Worm (Caenorhabditis elegans) whole organism, late embryonic: ENCODE measurements around the gene M04D8.5.

Source experiments
- C08G9.2 ChIP-seq: sonication (generic microtip); optimal IDR thresholded peaks from 2 replicates; lab custom pipeline; 2016; ENCODE audit warnings: mild to moderate bottlenecking, missing genetic modification characterization, moderate library complexity, missing compliant biosample characterization
- F13H6.1 ChIP-seq: sonication (generic microtip); optimal IDR thresholded peaks from 2 replicates; lab custom pipeline; 2016; ENCODE audit warnings: missing genetic modification characterization, missing compliant biosample characterization
- K02D7.2 ChIP-seq: sonication (generic microtip); optimal IDR thresholded peaks from 2 replicates; lab custom pipeline; 2017; ENCODE audit warnings: mild to moderate bottlenecking, missing genetic modification characterization, missing compliant biosample characterization
- T23F11.4 ChIP-seq: fragments of 200-800 bp; sonication (Bioruptor generic); optimal IDR thresholded peaks from 2 replicates; lab custom pipeline; 2018; ENCODE audit warnings: mild to moderate bottlenecking, missing genetic modification characterization, missing compliant biosample characterization
- ahr-1 ChIP-seq: sonication (generic microtip); optimal IDR thresholded peaks from 2 replicates; lab custom pipeline; 2016; ENCODE audit warnings: missing genetic modification characterization, missing compliant biosample characterization
- ama-1 ChIP-seq: fragments of 150-350 bp; optimal IDR thresholded peaks from 2 replicates; lab custom pipeline; 2014
- ceh-14 ChIP-seq: sonication (generic microtip); optimal IDR thresholded peaks from 2 replicates; lab custom pipeline; 2016; ENCODE audit warnings: missing genotype, missing genetic modification characterization, missing compliant biosample characterization
- ceh-31 ChIP-seq: sonication (generic microtip); optimal IDR thresholded peaks from 2 replicates; lab custom pipeline; 2016; ENCODE audit warnings: missing genetic modification characterization, missing compliant biosample characterization
- ceh-34 ChIP-seq: sonication (generic microtip); optimal IDR thresholded peaks from 2 replicates; lab custom pipeline; 2016; ENCODE audit warnings: mild to moderate bottlenecking, missing genetic modification characterization, missing compliant biosample characterization
- ceh-45 ChIP-seq: fragments of 200-800 bp; sonication (Bioruptor generic); IDR thresholded peaks from 2 replicates; pipeline ENCODE4 v1.3.6; 2022; ENCODE audit warnings: missing genetic modification reagents, missing genetic modification characterization, missing compliant biosample characterization
- ceh-9 ChIP-seq: sonication (generic microtip); optimal IDR thresholded peaks from 2 replicates; lab custom pipeline; 2016; ENCODE audit warnings: mild to moderate bottlenecking, missing genetic modification characterization, inconsistent platforms, missing compliant biosample characterization
- che-1 ChIP-seq: sonication (generic microtip); optimal IDR thresholded peaks from 2 replicates; lab custom pipeline; 2016; ENCODE audit warnings: mild to moderate bottlenecking, missing genetic modification characterization, missing compliant biosample characterization
- dmd-4 ChIP-seq: sonication (generic microtip); optimal IDR thresholded peaks from 2 replicates; lab custom pipeline; 2016; ENCODE audit warnings: borderline replicate concordance, missing genetic modification characterization, missing compliant biosample characterization
- elt-2 ChIP-seq: sonication (generic microtip); optimal IDR thresholded peaks from 2 replicates; lab custom pipeline; 2016; ENCODE audit warnings: missing genetic modification reagents, missing genetic modification characterization, missing compliant biosample characterization
- elt-4 ChIP-seq: sonication (generic microtip); optimal IDR thresholded peaks from 2 replicates; lab custom pipeline; 2016; ENCODE audit warnings: missing genetic modification characterization, missing compliant biosample characterization
- fkh-6 ChIP-seq: sonication (generic microtip); optimal IDR thresholded peaks from 2 replicates; lab custom pipeline; 2016; ENCODE audit warnings: missing genetic modification characterization, missing compliant biosample characterization
- gmeb-2 ChIP-seq: sonication (generic microtip); optimal IDR thresholded peaks from 2 replicates; lab custom pipeline; 2016; ENCODE audit warnings: missing genetic modification characterization, inconsistent platforms, missing compliant biosample characterization
- hlh-30 ChIP-seq: sonication (generic microtip); optimal IDR thresholded peaks from 2 replicates; lab custom pipeline; 2017; ENCODE audit warnings: antibody characterized with exemption, missing genetic modification characterization, missing compliant biosample characterization; ENCODE audit not compliant: insufficient read depth
- hlh-8 ChIP-seq: sonication (generic microtip); optimal IDR thresholded peaks from 2 replicates; lab custom pipeline; 2016; ENCODE audit warnings: missing genotype, missing genetic modification characterization, missing compliant biosample characterization
- lim-6 ChIP-seq: sonication (generic microtip); optimal IDR thresholded peaks from 2 replicates; lab custom pipeline; 2016; ENCODE audit warnings: missing genetic modification characterization, missing compliant biosample characterization
- lin-11 ChIP-seq: fragments of 200-800 bp; sonication (Bioruptor generic); optimal IDR thresholded peaks from 2 replicates; lab custom pipeline; 2018; ENCODE audit warnings: mild to moderate bottlenecking, missing genetic modification characterization, missing compliant biosample characterization
- madf-2 ChIP-seq: sonication (generic microtip); optimal IDR thresholded peaks from 2 replicates; lab custom pipeline; 2017; ENCODE audit warnings: missing genetic modification characterization, missing compliant biosample characterization
- nfya-1 ChIP-seq: sonication (generic microtip); optimal IDR thresholded peaks from 2 replicates; lab custom pipeline; 2017; ENCODE audit warnings: missing genetic modification characterization, mild to moderate bottlenecking, missing compliant biosample characterization, antibody characterized with exemption, moderate library complexity
- nhr-11 ChIP-seq: fragments of 150-350 bp; optimal IDR thresholded peaks from 2 replicates; lab custom pipeline; 2014; ENCODE audit warnings: missing biosample characterization, missing genetic modification characterization
- nhr-232 ChIP-seq: sonication (generic microtip); optimal IDR thresholded peaks from 2 replicates; lab custom pipeline; 2016; ENCODE audit warnings: missing genetic modification characterization, missing compliant biosample characterization
- odd-2 ChIP-seq: sonication (generic microtip); optimal IDR thresholded peaks from 2 replicates; lab custom pipeline; 2017; ENCODE audit warnings: antibody characterized with exemption, mild to moderate bottlenecking, missing genetic modification characterization, missing compliant biosample characterization
- pat-9 ChIP-seq: fragments of 200-800 bp; sonication (Bioruptor generic); optimal IDR thresholded peaks from 2 replicates; lab custom pipeline; 2018; ENCODE audit warnings: mild to moderate bottlenecking, missing genetic modification characterization, moderate library complexity, missing compliant biosample characterization
- pha-2 ChIP-seq: sonication (generic microtip); optimal IDR thresholded peaks from 2 replicates; lab custom pipeline; 2017; ENCODE audit warnings: mild to moderate bottlenecking, missing genetic modification characterization, missing compliant biosample characterization
- pha-4 ChIP-seq: fragments of 150-350 bp; optimal IDR thresholded peaks from 2 replicates; lab custom pipeline; 2018; ENCODE audit warnings: missing biosample characterization, missing genetic modification reagents, missing genetic modification characterization
- pqm-1 ChIP-seq: sonication (generic microtip); optimal IDR thresholded peaks from 2 replicates; lab custom pipeline; 2016; ENCODE audit warnings: missing genetic modification characterization, missing compliant biosample characterization
- syd-9 ChIP-seq: sonication (generic microtip); optimal IDR thresholded peaks from 2 replicates; lab custom pipeline; 2016; ENCODE audit warnings: mild to moderate bottlenecking, missing genetic modification characterization, moderate library complexity, missing compliant biosample characterization
- tbx-7 ChIP-seq: sonication (generic microtip); optimal IDR thresholded peaks from 2 replicates; lab custom pipeline; 2016; ENCODE audit warnings: missing genotype, missing genetic modification characterization, missing compliant biosample characterization
- unc-3 ChIP-seq, 2 experiments: fragments of 200-800 bp in 1 of 2; sonication (Bioruptor generic) in 1 of 2; sonication (generic microtip) in 1 of 2; conservative IDR thresholded peaks in 1 of 2; optimal IDR thresholded peaks in 1 of 2; 2 replicates each; pipeline versions ENCODE4 v1.3.6 to Lab custom; 2016 to 2022; ENCODE audit warnings: missing compliant biosample characterization in 2 of 2, missing genetic modification characterization in 2 of 2, missing genetic modification reagents in 1 of 2
- unc-55 ChIP-seq: sonication (generic microtip); optimal IDR thresholded peaks from 2 replicates; lab custom pipeline; 2017; ENCODE audit warnings: missing biosample characterization, missing genetic modification reagents, missing genetic modification characterization

Gene M04D8.5

DNA sequence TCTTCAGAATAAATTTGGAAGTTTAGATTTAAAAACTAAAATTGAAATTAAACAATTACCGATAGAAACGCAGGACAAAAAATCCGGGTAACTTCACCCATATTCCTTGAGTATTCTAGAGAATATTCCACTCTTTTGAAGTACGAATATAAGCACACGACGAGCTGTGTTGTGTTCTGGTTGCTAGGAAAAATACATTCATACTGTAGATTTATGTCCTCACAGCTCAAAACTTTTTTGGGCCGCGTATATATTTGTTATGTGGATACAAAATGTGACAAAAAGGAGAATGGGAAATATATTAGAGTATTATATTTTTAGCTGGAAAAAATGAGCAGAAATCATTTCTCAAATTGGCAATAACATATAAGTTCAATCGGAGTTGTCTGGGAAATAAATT lies at the start of gene M04D8.5:
M04D8.5 (minus strand) TSS at position 101 of the 400 bp plus-strand sequence.
- TF ChIP-seq dmd-4 (no peak), che-1 (tag; lab: Kevin White, UChicago) (no peak), madf-2 (no peak), T23F11.4 (GFP tag; lab: Kevin White, UChicago) (no peak), elt-4 (no peak), unc-55 (GFP tag; lab: Kevin White, UChicago) (no peak), K02D7.2 (tag; lab: Kevin White, UChicago) (no peak), pqm-1 (no peak), syd-9 (tag; lab: Kevin White, UChicago) (no peak), hlh-8 (tag; lab: Kevin White, UChicago) (no peak), F13H6.1 (no peak), C08G9.2 (tag; lab: Kevin White, UChicago) (no peak), nhr-11 (no peak), odd-2 (tag; lab: Kevin White, UChicago) (no peak)

- TF ChIP-seq lim-6 (tag; lab: Kevin White, UChicago), result no peak
- TF ChIP-seq elt-2 (tag; lab: Kevin White, UChicago), result no peak
- TF ChIP-seq tbx-7 (tag; lab: Kevin White, UChicago), result no peak
- no peak for TF ChIP-seq unc-3 (GFP tag; conservative IDR thresholded peaks at IDR 0.05; lab: Robert Waterston, UW)
- no peak for TF ChIP-seq unc-3 (tag; optimal IDR thresholded peaks at IDR 0.05; lab: Kevin White, UChicago)
- no peak for TF ChIP-seq gmeb-2 (tag; lab: Kevin White, UChicago)
These were observed 45.7 kb upstream of the M04D8.5 start for ce11 chrIII:10078784-10079183.

DNA sequence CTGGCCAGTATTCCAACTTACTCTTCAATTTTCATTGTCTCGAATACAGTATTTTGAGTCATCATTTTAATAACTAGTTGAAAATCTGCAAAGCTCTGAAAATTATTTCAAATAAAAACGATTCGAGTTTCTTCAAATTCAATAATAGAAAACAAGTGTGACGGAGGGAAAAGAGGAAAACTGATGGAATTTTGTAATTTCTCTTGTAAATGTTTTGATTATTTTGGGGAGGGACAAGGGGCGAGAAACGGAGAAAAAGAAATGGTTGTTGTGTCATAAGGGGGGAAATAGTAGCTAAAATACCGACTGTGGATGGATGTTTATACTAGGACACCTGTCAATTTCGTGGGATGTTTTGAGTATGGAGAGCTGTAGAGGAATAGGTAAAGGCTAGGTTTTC lies 45.0 kb upstream of the M04D8.5 start, which contains the start of gene T16G12.9:
T16G12.9 (minus strand) TSS at position 101 of the 400 bp plus-strand sequence.
- TF ChIP-seq ahr-1 (no peak), syd-9 (tag; lab: Kevin White, UChicago) (no peak), dmd-4 (no peak), pha-2 (tag; lab: Kevin White, UChicago) (no peak), lin-11 (tag; lab: Kevin White, UChicago) (no peak), pat-9 (no peak), unc-3 (GFP tag; conservative IDR thresholded peaks at IDR 0.05; lab: Robert Waterston, UW) (no peak), unc-3 (tag; optimal IDR thresholded peaks at IDR 0.05; lab: Kevin White, UChicago) (no peak), hlh-30 (tag; lab: Kevin White, UChicago) (no peak), ama-1 (no peak)

ce11 chrIII:10076042-10076441 lies 42.9 kb upstream of the M04D8.5 start:
- TF ChIP-seq ceh-14 (tag; lab: Kevin White, UChicago) (no peak), ceh-45 (no peak), fkh-6 (no peak), ceh-9 (tag; lab: Kevin White, UChicago) (no peak), nhr-232 (no peak), pha-4 (tag; lab: Kevin White, UChicago) (no peak), madf-2 (no peak), ceh-34 (tag; lab: Kevin White, UChicago) (no peak), nfya-1 (tag; lab: Kevin White, UChicago) (peak; percentile 87)
- TF ChIP-seq, all 69 proteins: peak for 1

DNA sequence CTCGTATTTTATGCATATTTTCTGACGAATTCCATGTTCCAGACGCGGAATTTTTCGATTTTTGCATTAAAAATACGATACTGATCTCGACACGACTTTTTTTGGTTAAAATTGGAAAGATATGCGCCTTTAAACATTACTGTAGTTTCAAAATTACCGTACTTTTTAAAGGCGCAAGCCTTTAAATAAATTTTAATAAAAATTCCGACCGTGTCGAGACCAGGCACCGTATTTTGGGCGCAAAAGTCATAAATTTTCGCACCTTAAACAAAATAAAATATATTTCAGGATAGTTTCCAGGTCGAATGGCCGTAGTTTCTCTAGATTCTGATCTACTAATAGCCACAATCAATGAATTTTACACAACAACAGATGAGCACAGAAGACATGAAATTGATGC lies 36.2 kb upstream of the M04D8.5 start, which contains the start of gene T16G12.6:
T16G12.6 (plus strand) TSS at position 301 of the 400 bp plus-strand sequence.
- TF ChIP-seq ahr-1 (no peak), ceh-31 (tag; lab: Kevin White, UChicago) (no peak)
